Fruit fly (Drosophila melanogaster) whole organism, adult: ENCODE data around the gene BBS8.

Experiments used
- CG14711 ChIP-seq: fragments of 200-800 bp; sonication (Bioruptor generic); optimal IDR thresholded peaks from 2 replicates; lab custom pipeline; 2018; ENCODE audit warnings: missing biosample characterization, mild to moderate bottlenecking, missing genetic modification characterization, moderate library complexity
- CG33017 ChIP-seq: fragments of 200-800 bp; sonication (Bioruptor generic); optimal IDR thresholded peaks from 2 replicates; lab custom pipeline; 2018; ENCODE audit warnings: missing biosample characterization, mild to moderate bottlenecking, missing genetic modification characterization, moderate library complexity
- CG7101 ChIP-seq: fragments of 200-800 bp; sonication (Bioruptor generic); optimal IDR thresholded peaks from 2 replicates; lab custom pipeline; 2018; ENCODE audit warnings: missing biosample characterization, mild to moderate bottlenecking, missing genetic modification characterization, moderate library complexity
- Crg-1 ChIP-seq: fragments of 200-800 bp; sonication (Bioruptor generic); optimal IDR thresholded peaks from 2 replicates; lab custom pipeline; 2016; ENCODE audit warnings: missing biosample characterization, missing genetic modification characterization
- Hr96 ChIP-seq: fragments of 200-800 bp; sonication (Bioruptor generic); optimal IDR thresholded peaks from 2 replicates; lab custom pipeline; 2016; ENCODE audit warnings: missing biosample characterization, missing genetic modification characterization
- Mnt ChIP-seq: fragments of 200-800 bp; sonication (Bioruptor generic); optimal IDR thresholded peaks from 2 replicates; lab custom pipeline; 2016; ENCODE audit warnings: missing biosample characterization, mild to moderate bottlenecking, missing genetic modification characterization
- cnc ChIP-seq, 2 experiments: fragments of >200 bp; optimal IDR thresholded peaks; 2 replicates each; lab custom pipeline; 2017
- kay ChIP-seq: fragments of 200-800 bp; sonication (Bioruptor generic); peaks from one replicate; lab custom pipeline; 2016; ENCODE audit warnings: missing biosample characterization, missing genetic modification characterization, borderline replicate concordance
- ovo ChIP-seq: fragments of 200-800 bp; sonication (Bioruptor generic); optimal IDR thresholded peaks from 2 replicates; lab custom pipeline; 2016; ENCODE audit warnings: missing biosample characterization, missing genetic modification characterization
- toe ChIP-seq: fragments of 200-800 bp; sonication (Bioruptor generic); optimal IDR thresholded peaks from 2 replicates; lab custom pipeline; 2016; ENCODE audit warnings: missing biosample characterization, missing genetic modification characterization

DNA sequence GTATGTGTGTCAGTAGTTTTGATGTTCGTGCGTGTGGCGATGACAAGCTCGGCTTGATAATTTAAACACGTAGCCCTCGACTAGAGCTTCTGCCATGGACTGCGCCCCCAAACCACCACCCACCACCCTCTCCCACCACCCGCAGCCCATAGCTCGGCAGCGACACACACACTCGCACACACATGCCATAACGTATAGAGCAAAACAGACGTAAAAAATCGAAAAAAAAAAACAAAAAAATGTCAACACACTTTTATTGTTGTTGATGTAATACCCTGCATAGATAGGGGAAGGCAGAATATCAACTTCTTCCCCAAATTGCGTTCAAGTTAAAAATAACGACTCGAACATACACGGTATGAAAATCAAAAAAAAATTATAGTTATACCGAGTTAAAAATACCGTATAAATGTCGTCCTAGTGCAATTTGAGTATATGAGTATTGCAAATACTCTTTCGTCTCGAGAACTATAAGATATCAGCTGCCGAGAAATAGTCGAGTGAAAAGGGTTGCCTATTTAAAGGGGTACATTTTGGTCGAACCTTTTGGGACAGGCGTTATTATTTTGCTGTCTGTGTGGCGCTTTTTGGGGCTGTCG, 47.8 kb downstream of the BBS8 start:
- TF ChIP-seq CG7101 (tag; lab: Kevin White, UChicago), result peak; percentile 55
- peak; percentile 18 for TF ChIP-seq toe
- TF ChIP-seq Crg-1 (GFP tag; lab: Kevin White, UChicago), result peak; percentile 42
- TF ChIP-seq Hr96 (GFP tag; lab: Kevin White, UChicago), result peak; percentile 58
- no peak for TF ChIP-seq cnc (optimal IDR thresholded peaks at IDR 0.05; lab: Kevin White, UChicago)
- TF ChIP-seq CG33017 (tag; lab: Kevin White, UChicago), result peak; percentile 59
- peak; percentile 75 for TF ChIP-seq kay (GFP tag; lab: Kevin White, UChicago)
- no peak for TF ChIP-seq ovo
- TF ChIP-seq Mnt (GFP tag; lab: Kevin White, UChicago), result peak; percentile 29
- peak; percentile 56 for TF ChIP-seq CG14711 (tag; lab: Kevin White, UChicago)
